Worm (Caenorhabditis elegans): ENCODE data around the gene B0432.11.

- TF ChIP-seq him-1 (tag; optimal IDR thresholded peaks at IDR 0.05) (no peak), dao-5 (tag; optimal IDR thresholded peaks at IDR 0.05) (no peak)
These were observed 46.2 kb upstream of the B0432.11 start for ce11 chrII:340714-341113.

Data from whole organism, L4/young adult.